Worm (Caenorhabditis elegans) whole organism, mixed stage, embryonic: ENCODE data around the gene irld-32.

Experiments
- mls-2 ChIP-seq: sonication (generic microtip); optimal IDR thresholded peaks from 2 replicates; lab custom pipeline; 2016; ENCODE audit warnings: mild to moderate bottlenecking, missing genetic modification characterization, moderate library complexity, missing compliant biosample characterization
- nhr-28 ChIP-seq: fragments of 150-350 bp; optimal IDR thresholded peaks from 2 replicates; lab custom pipeline; 2014; ENCODE audit warnings: missing biosample characterization, missing genetic modification characterization
- unc-62 ChIP-seq: fragments of 150-350 bp; optimal IDR thresholded peaks from 2 replicates; lab custom pipeline; 2014; ENCODE audit warnings: missing biosample characterization, missing genetic modification reagents, missing genetic modification characterization

ce11 chrV:2342083-2342482 lies 10.4 kb downstream of the irld-32 start:
- TF ChIP-seq nhr-28 (tag; lab: Kevin White, UChicago) (no peak), mls-2 (no peak), unc-62 (GFP tag; lab: Kevin White, UChicago) (no peak)
